Worm (Caenorhabditis elegans): Measurements from ENCODE around the gene snx-14.

snx-14 gene

ce11 chrII:13489896-13490295 is 41.1 kb downstream of the snx-14 start:
- 0 out of 2 replicates have a peak, but pooled peaks have one; percentile 58 for TF ChIP-seq lin-26 (GFP tag; IDR thresholded peaks at IDR 0.05)
- no peak for TF ChIP-seq rpc-1 (optimal IDR thresholded peaks at IDR 0.05)
- no peak for TF ChIP-seq rpc-1 (tag; optimal IDR thresholded peaks at IDR 0.05)
- TF ChIP-seq zfh-2 (GFP tag; conservative IDR thresholded peaks at IDR 0.05) = peak; percentile 82

ce11 chrII:13487563-13487962 is 43.5 kb downstream of the snx-14 start:
- TF ChIP-seq atf-7 (tag; optimal IDR thresholded peaks at IDR 0.05) (no peak), ccch-3 (GFP tag; optimal IDR thresholded peaks at IDR 0.05) (no peak), madf-8 (GFP tag; conservative IDR thresholded peaks at IDR 0.05) (no peak), Y95B8A.8 (GFP tag; IDR thresholded peaks at IDR 0.05) (0 out of 2 replicates have a peak, but pooled peaks have one; percentile 27), madf-6 (GFP tag; IDR thresholded peaks at IDR 0.05) (no peak), ama-1 (optimal IDR thresholded peaks at IDR 0.05) (no peak), ama-1 (GFP tag; optimal IDR thresholded peaks at IDR 0.05) (no peak), Y53F4B.3 (GFP tag; IDR thresholded peaks at IDR 0.05) (no peak), ceh-40 (GFP tag; IDR thresholded peaks at IDR 0.05) (no peak), let-526 (GFP tag; IDR thresholded peaks at IDR 0.05) (no peak), bed-1 (GFP tag; IDR thresholded peaks at IDR 0.05) (0 out of 2 replicates have a peak, but pooled peaks have one; percentile 29), lin-26 (GFP tag; IDR thresholded peaks at IDR 0.05) (no peak), B0261.1 (tag; optimal IDR thresholded peaks at IDR 0.05) (no peak), Y79H2A.3 (GFP tag; conservative IDR thresholded peaks at IDR 0.05) (no peak), attf-5 (GFP tag; optimal IDR thresholded peaks at IDR 0.05) (no peak), nfya-2 (GFP tag; IDR thresholded peaks at IDR 0.05) (no peak), egrh-3 (GFP tag; IDR thresholded peaks at IDR 0.05) (peak; percentile 11; the same call in 1 of the 2 replicates), lin-40 (tag; optimal IDR thresholded peaks at IDR 0.05) (no peak), dpff-1 (tag; optimal IDR thresholded peaks at IDR 0.05) (no peak), K11D2.4 (GFP tag; IDR thresholded peaks at IDR 0.05) (no peak), nhr-120 (GFP tag; IDR thresholded peaks at IDR 0.05) (no peak), mcd-1 (GFP tag; IDR thresholded peaks at IDR 0.05) (no peak; the same call in 1 of the 2 replicates), nhr-27 (tag; optimal IDR thresholded peaks at IDR 0.05) (no peak), him-1 (tag; optimal IDR thresholded peaks at IDR 0.05) (no peak), ekl-4 (GFP tag; IDR thresholded peaks at IDR 0.05) (no peak), tlf-1 (GFP tag; optimal IDR thresholded peaks at IDR 0.05) (no peak), unc-130 (GFP tag; optimal IDR thresholded peaks at IDR 0.05) (no peak), cebp-2 (GFP tag; IDR thresholded peaks at IDR 0.05) (no peak), zfh-2 (GFP tag; conservative IDR thresholded peaks at IDR 0.05) (peak; percentile 60; the same call in 1 of the 2 replicates), rcor-1 (GFP tag; IDR thresholded peaks at IDR 0.05) (no peak), attf-3 (GFP tag; conservative IDR thresholded peaks at IDR 0.05) (no peak), egl-18 (GFP tag; IDR thresholded peaks at IDR 0.05) (no peak)

- TF ChIP-seq F23B12.7 (tag; optimal IDR thresholded peaks at IDR 0.05; ENCODE audit: insufficient read depth) (no peak), mes-4 (tag; optimal IDR thresholded peaks at IDR 0.05) (no peak), dpff-1 (tag; optimal IDR thresholded peaks at IDR 0.05) (no peak), mel-28 (tag; optimal IDR thresholded peaks at IDR 0.05; ENCODE audit: borderline replicate concordance) (no peak), zfh-2 (GFP tag; conservative IDR thresholded peaks at IDR 0.05) (peak; percentile 66), dpl-1 (GFP tag; optimal IDR thresholded peaks at IDR 0.05) (no peak), rcor-1 (GFP tag; IDR thresholded peaks at IDR 0.05) (no peak), B0035.1 (tag; optimal IDR thresholded peaks at IDR 0.05) (no peak)
Measured at ce11 chrII:13485119-13485518, 45.9 kb downstream of the snx-14 start.
